Worm (Caenorhabditis elegans): ENCODE data around the gene cah-3.
"Not testable (repeated sequence)": the region's sequence is repeated elsewhere in the genome, so short reads cannot be mapped to it uniquely, and the experiment has no call there.

cah-3 gene

DNA sequence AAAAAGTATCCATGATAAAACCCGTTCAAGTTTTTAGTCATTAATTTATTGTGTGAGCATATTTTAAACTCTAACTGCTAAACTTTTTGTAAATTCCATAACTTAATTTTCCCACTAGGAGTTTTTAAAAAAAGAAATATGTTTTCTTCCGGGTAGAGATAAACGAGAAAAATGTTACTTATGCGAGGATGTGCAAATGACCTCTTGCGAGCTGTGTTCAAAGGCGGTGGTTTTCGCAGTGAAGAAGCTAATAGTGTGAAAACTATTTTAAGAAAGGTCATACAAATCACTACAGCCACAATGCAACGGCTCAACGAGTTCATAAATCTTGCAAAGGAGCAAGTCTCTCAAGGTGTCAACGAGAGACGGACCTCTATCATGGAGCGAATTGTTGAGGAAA, 13.8 kb downstream of the cah-3 start, which contains the start of gene K05G3.1:
K05G3.1 (plus strand) TSS at position 301 of the 400 bp plus-strand sequence.
- TF ChIP-seq F13H6.1 (tag; optimal IDR thresholded peaks at IDR 0.05) (no peak), ref-2 (tag; optimal IDR thresholded peaks at IDR 0.05) (no peak), ama-1 (optimal IDR thresholded peaks at IDR 0.05) (no peak), hlh-8 (tag; optimal IDR thresholded peaks at IDR 0.05) (no peak), unc-3 (GFP tag; conservative IDR thresholded peaks at IDR 0.05) (no peak), unc-3 (tag; optimal IDR thresholded peaks at IDR 0.05) (no peak), sox-4 (tag; optimal IDR thresholded peaks at IDR 0.05) (no peak), C08G9.2 (tag; optimal IDR thresholded peaks at IDR 0.05) (no peak), ceh-24 (tag; optimal IDR thresholded peaks at IDR 0.05) (no peak), ttx-3 (tag; optimal IDR thresholded peaks at IDR 0.05) (no peak)

- TF ChIP-seq ceh-30 (tag; optimal IDR thresholded peaks at IDR 0.05) (no peak), ceh-22 (tag; optimal IDR thresholded peaks at IDR 0.05) (no peak), sdc-2 (tag; optimal IDR thresholded peaks at IDR 0.05) (no peak), nfya-1 (tag; optimal IDR thresholded peaks at IDR 0.05) (no peak), lin-11 (tag; optimal IDR thresholded peaks at IDR 0.05) (no peak), hlh-6 (tag; optimal IDR thresholded peaks at IDR 0.05) (no peak), pha-4 (tag; optimal IDR thresholded peaks at IDR 0.05) (no peak), zip-5 (tag; optimal IDR thresholded peaks at IDR 0.05) (no peak), C38D4.7 (GFP tag; optimal IDR thresholded peaks at IDR 0.05) (no peak), ref-2 (tag; optimal IDR thresholded peaks at IDR 0.05) (no peak), ceh-2 (tag; optimal IDR thresholded peaks at IDR 0.05) (no peak), dve-1 (tag; optimal IDR thresholded peaks at IDR 0.05) (no peak), nhr-11 (tag; optimal IDR thresholded peaks at IDR 0.05) (no peak)
These were observed 15.7 kb downstream of the cah-3 start for ce11 chrX:16502997-16503396.

DNA sequence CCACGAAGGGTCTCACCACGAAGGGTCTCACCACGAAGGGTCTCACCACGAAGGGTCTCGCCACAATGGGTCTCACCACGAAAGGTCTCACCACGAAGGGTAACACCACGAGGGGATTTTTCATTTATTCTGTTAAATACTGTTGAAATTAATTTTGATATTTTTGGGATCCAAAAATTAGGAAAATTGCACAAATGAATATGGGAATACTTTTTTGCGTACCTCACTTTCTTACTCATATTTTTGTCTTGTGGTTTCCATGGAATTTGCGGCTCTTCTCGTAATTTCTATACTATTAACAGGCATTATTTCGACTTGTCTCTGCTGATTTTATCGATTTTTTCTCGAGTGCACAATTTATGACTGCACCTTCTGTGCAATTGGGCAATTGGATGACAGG, 18.1 kb downstream of the cah-3 start, which contains the start of gene T25D1.3:
T25D1.3 (plus strand) TSS at position 301 of the 400 bp plus-strand sequence.
- TF ChIP-seq unc-55 (GFP tag; optimal IDR thresholded peaks at IDR 0.05) (no peak), ceh-18 (tag; optimal IDR thresholded peaks at IDR 0.05) (no peak), sox-4 (tag; optimal IDR thresholded peaks at IDR 0.05) (no peak)

DNA sequence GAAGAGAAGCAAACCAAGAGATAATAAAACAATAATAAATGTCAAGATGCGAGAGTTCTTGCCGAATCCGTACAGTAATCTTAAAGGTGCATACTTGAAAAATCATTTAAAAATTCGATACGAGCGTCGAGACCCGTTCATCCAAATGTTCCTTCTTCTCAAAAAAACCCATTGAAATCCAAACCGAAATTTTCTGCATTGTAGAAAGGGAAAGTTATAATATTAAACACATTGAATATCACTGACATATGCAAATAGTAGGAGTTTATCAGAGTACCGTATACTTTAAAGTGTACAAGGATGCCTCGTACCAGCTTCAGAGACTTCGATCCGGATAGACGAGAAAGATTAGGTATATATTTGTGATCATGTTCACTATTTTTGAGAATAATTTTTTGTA, 28.0 kb downstream of the cah-3 start, which contains the start of gene T25D1.2:
T25D1.2 (plus strand) TSS at position 301 of the 400 bp plus-strand sequence.
- TF ChIP-seq ttx-3, sdc-2, ceh-31 (tag; optimal IDR thresholded peaks at IDR 0.05): not testable (repeated sequence)

- TF ChIP-seq madf-2 (tag; optimal IDR thresholded peaks at IDR 0.05) (no peak), ceh-48 (tag; optimal IDR thresholded peaks at IDR 0.05) (no peak), tbx-2 (tag; optimal IDR thresholded peaks at IDR 0.05) (no peak), fkh-6 (tag; optimal IDR thresholded peaks at IDR 0.05) (no peak), ceh-24 (tag; optimal IDR thresholded peaks at IDR 0.05) (no peak), pqm-1 (tag; optimal IDR thresholded peaks at IDR 0.05) (no peak), ceh-2 (tag; optimal IDR thresholded peaks at IDR 0.05) (no peak), gmeb-2 (tag; optimal IDR thresholded peaks at IDR 0.05) (no peak), sdc-2 (tag; optimal IDR thresholded peaks at IDR 0.05) (no peak), K09A11.1 (tag; optimal IDR thresholded peaks at IDR 0.05; ENCODE audit: insufficient read depth) (no peak), rnt-1 (tag; optimal IDR thresholded peaks at IDR 0.05) (no peak), ref-2 (tag; optimal IDR thresholded peaks at IDR 0.05) (no peak), ceh-31 (tag; optimal IDR thresholded peaks at IDR 0.05) (no peak), pha-4 (tag; optimal IDR thresholded peaks at IDR 0.05) (no peak), ttx-3 (tag; optimal IDR thresholded peaks at IDR 0.05) (no peak)
These were observed 31.5 kb downstream of the cah-3 start for ce11 chrX:16518771-16519170.

ce11 chrX:16519517-16519916, 32.2 kb downstream of the cah-3 start, which contains the start of gene T25D1.1:
T25D1.1 (plus strand) TSS chrX:16519817.
- TF ChIP-seq ttx-3 (tag; optimal IDR thresholded peaks at IDR 0.05) (no peak), fax-1 (tag; optimal IDR thresholded peaks at IDR 0.05) (no peak), syd-9 (tag; optimal IDR thresholded peaks at IDR 0.05) (no peak), ceh-14 (tag; optimal IDR thresholded peaks at IDR 0.05) (no peak)
